Worm (Caenorhabditis elegans) whole organism, mixed stage, embryonic: ENCODE data around the gene ccpp-6.

Experiments used
- ceh-43 ChIP-seq: fragments of 200-800 bp; sonication (Bioruptor generic); optimal IDR thresholded peaks from 2 replicates; lab custom pipeline; 2018; ENCODE audit warnings: mild to moderate bottlenecking, missing genetic modification characterization, moderate library complexity, missing compliant biosample characterization
- ceh-83 ChIP-seq: fragments of 200-800 bp; sonication (Bioruptor generic); optimal IDR thresholded peaks from 2 replicates; lab custom pipeline; 2018; ENCODE audit warnings: mild to moderate bottlenecking, missing genetic modification characterization, missing compliant biosample characterization
- ces-1 ChIP-seq: fragments of 150-350 bp; optimal IDR thresholded peaks from 2 replicates; lab custom pipeline; 2014; ENCODE audit warnings: missing biosample characterization, missing genetic modification reagents, missing genetic modification characterization
- hlh-1 ChIP-seq: fragments of 150-350 bp; optimal IDR thresholded peaks from 2 replicates; lab custom pipeline; 2014; ENCODE audit warnings: missing biosample characterization, missing genetic modification reagents, missing genetic modification characterization
- lin-13 ChIP-seq: fragments of 150-350 bp; optimal IDR thresholded peaks from 2 replicates; lab custom pipeline; 2014; ENCODE audit warnings: missing biosample characterization, missing genetic modification characterization
- mep-1 ChIP-seq: fragments of 150-350 bp; optimal IDR thresholded peaks from 2 replicates; lab custom pipeline; 2017; ENCODE audit warnings: missing biosample characterization, missing genetic modification reagents, missing genetic modification characterization, inconsistent platforms
- sptf-1 ChIP-seq: sonication (generic microtip); optimal IDR thresholded peaks from 2 replicates; lab custom pipeline; 2017; ENCODE audit warnings: mild to moderate bottlenecking, missing genetic modification characterization, moderate library complexity, missing compliant biosample characterization
- unc-39 ChIP-seq: fragments of 150-350 bp; optimal IDR thresholded peaks from 2 replicates; lab custom pipeline; 2014; ENCODE audit warnings: missing biosample characterization, missing genetic modification characterization

DNA sequence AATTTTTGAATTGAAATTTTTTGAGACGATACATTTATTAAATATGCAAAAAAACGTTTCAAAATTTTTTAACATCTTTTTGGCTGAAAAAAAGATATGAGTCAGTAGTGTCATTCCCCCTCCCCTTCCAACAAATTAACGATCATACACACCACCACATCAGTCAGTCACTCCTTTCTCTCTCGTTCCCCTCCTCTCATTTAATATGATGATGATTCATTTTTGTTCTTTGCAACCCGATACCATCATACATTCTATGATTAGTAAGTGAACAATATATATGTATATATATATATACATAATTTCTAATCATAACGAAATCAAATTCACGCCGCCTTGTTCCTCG is 49.6 kb downstream of the ccpp-6 start:
- TF ChIP-seq lin-13 (tag; lab: Kevin White, UChicago) (no peak), ceh-83 (GFP tag; lab: Kevin White, UChicago) (no peak), unc-39 (tag; lab: Kevin White, UChicago) (no peak), hlh-1 (tag; lab: Kevin White, UChicago) (no peak), sptf-1 (tag; lab: Kevin White, UChicago) (no peak), ceh-43 (GFP tag; lab: Kevin White, UChicago) (no peak), mep-1 (tag; lab: Kevin White, UChicago) (no peak), ces-1 (GFP tag; lab: Kevin White, UChicago) (no peak)
